Worm (Caenorhabditis elegans) whole organism, L2 larva: ENCODE results near the gene F08F8.6.

Experiments
- C34F6.9 ChIP-seq: fragments of 150-350 bp; optimal IDR thresholded peaks from 2 replicates; lab custom pipeline; 2014; ENCODE audit warnings: missing biosample characterization, missing genetic modification characterization
- F13H6.1 ChIP-seq: sonication (generic microtip); optimal IDR thresholded peaks from 2 replicates; lab custom pipeline; 2016; ENCODE audit warnings: missing genetic modification characterization, missing compliant biosample characterization
- Y55F3AM.14 ChIP-seq: fragments of 200-800 bp; sonication (Bioruptor generic); optimal IDR thresholded peaks from 2 replicates; lab custom pipeline; 2018; ENCODE audit warnings: mild to moderate bottlenecking, missing genetic modification characterization, missing compliant biosample characterization
- ZK546.5 ChIP-seq: sonication (generic microtip); optimal IDR thresholded peaks from 2 replicates; lab custom pipeline; 2017; ENCODE audit warnings: missing biosample characterization, missing genetic modification characterization
- alr-1 ChIP-seq: fragments of 150-350 bp; optimal IDR thresholded peaks from 2 replicates; lab custom pipeline; 2014; ENCODE audit warnings: missing biosample characterization, missing genetic modification characterization
- aly-2 ChIP-seq: fragments of 150-350 bp; optimal IDR thresholded peaks from 2 replicates; lab custom pipeline; 2014; ENCODE audit warnings: missing biosample characterization, missing genetic modification characterization
- ama-1 ChIP-seq: fragments of 150-350 bp; optimal IDR thresholded peaks from 2 replicates; lab custom pipeline; 2018; ENCODE audit warnings: inconsistent platforms
- ceh-82 ChIP-seq: fragments of 150-350 bp; optimal IDR thresholded peaks from 2 replicates; lab custom pipeline; 2014; ENCODE audit warnings: missing biosample characterization, missing genetic modification characterization
- crh-2 ChIP-seq: sonication (generic microtip); optimal IDR thresholded peaks from 2 replicates; lab custom pipeline; 2017; ENCODE audit warnings: missing biosample characterization, missing genetic modification characterization
- dmd-4 ChIP-seq: sonication (generic microtip); optimal IDR thresholded peaks from 2 replicates; lab custom pipeline; 2017; ENCODE audit warnings: missing biosample characterization, missing genetic modification characterization
- egl-27 ChIP-seq: sonication (generic microtip); optimal IDR thresholded peaks from 3 replicates; lab custom pipeline; 2017; ENCODE audit warnings: missing biosample characterization, missing genetic modification reagents, missing genetic modification characterization
- elt-1 ChIP-seq: fragments of 150-350 bp; optimal IDR thresholded peaks from 2 replicates; lab custom pipeline; 2014; ENCODE audit warnings: missing biosample characterization, missing genetic modification characterization
- elt-3 ChIP-seq: sonication (generic microtip); optimal IDR thresholded peaks from 2 replicates; lab custom pipeline; 2017; ENCODE audit warnings: missing biosample characterization, missing genetic modification characterization
- lin-13 ChIP-seq: fragments of 150-350 bp; optimal IDR thresholded peaks from 2 replicates; lab custom pipeline; 2014; ENCODE audit warnings: missing biosample characterization, missing genetic modification reagents, missing genetic modification characterization
- lsy-2 ChIP-seq, 2 experiments: fragments of 150-350 bp in 1 of 2; sonication (generic microtip) in 1 of 2; optimal IDR thresholded peaks; 2 replicates each; lab custom pipeline; 2014 to 2017; ENCODE audit warnings: missing biosample characterization in 2 of 2, missing genetic modification characterization in 2 of 2
- mab-5 ChIP-seq: fragments of 150-350 bp; optimal IDR thresholded peaks from 2 replicates; lab custom pipeline; 2014; ENCODE audit warnings: missing biosample characterization, missing genetic modification characterization
- mbf-1 ChIP-seq: sonication (generic microtip); optimal IDR thresholded peaks from 2 replicates; lab custom pipeline; 2017; ENCODE audit warnings: missing biosample characterization, missing genetic modification characterization
- mdl-1 ChIP-seq, 2 experiments: fragments of 150-350 bp in 1 of 2; sonication (generic microtip) in 1 of 2; optimal IDR thresholded peaks; 2 replicates each; lab custom pipeline; 2017; ENCODE audit warnings: missing biosample characterization in 2 of 2, missing genetic modification characterization in 2 of 2
- nhr-10 ChIP-seq: sonication (generic microtip); optimal IDR thresholded peaks from 2 replicates; lab custom pipeline; 2017; ENCODE audit warnings: missing biosample characterization, missing genetic modification characterization
- nhr-11 ChIP-seq: fragments of 150-350 bp; optimal IDR thresholded peaks from 2 replicates; lab custom pipeline; 2014; ENCODE audit warnings: missing biosample characterization, missing genetic modification characterization
- nhr-129 ChIP-seq: fragments of 150-350 bp; optimal IDR thresholded peaks from 2 replicates; lab custom pipeline; 2014; ENCODE audit warnings: missing biosample characterization, missing genetic modification characterization
- nhr-23 ChIP-seq: fragments of 150-350 bp; optimal IDR thresholded peaks from 2 replicates; lab custom pipeline; 2014; ENCODE audit warnings: missing biosample characterization, missing genetic modification reagents, missing genetic modification characterization
- nhr-25 ChIP-seq: fragments of 150-350 bp; sonication (generic microtip); optimal IDR thresholded peaks from 3 replicates; lab custom pipeline; 2014; ENCODE audit warnings: missing biosample characterization, missing genetic modification characterization
- nhr-77 ChIP-seq: fragments of 150-350 bp; optimal IDR thresholded peaks from 2 replicates; lab custom pipeline; 2014; ENCODE audit warnings: missing biosample characterization, missing genetic modification characterization
- peb-1 ChIP-seq: fragments of 150-350 bp; optimal IDR thresholded peaks from 2 replicates; lab custom pipeline; 2014; ENCODE audit warnings: missing biosample characterization, missing genetic modification characterization
- sem-4 ChIP-seq: fragments of 150-350 bp; optimal IDR thresholded peaks from 2 replicates; lab custom pipeline; 2014; ENCODE audit warnings: missing biosample characterization, missing genetic modification reagents, missing genetic modification characterization
- skn-1 ChIP-seq: sonication (generic microtip); optimal IDR thresholded peaks from 2 replicates; lab custom pipeline; 2017; ENCODE audit warnings: missing biosample characterization, missing genetic modification characterization
- sma-3 ChIP-seq: sonication (generic microtip); optimal IDR thresholded peaks from 2 replicates; lab custom pipeline; 2016; ENCODE audit warnings: missing genetic modification reagents, missing genetic modification characterization, missing compliant biosample characterization
- sma-9 ChIP-seq, 2 experiments: fragments of 150-350 bp in 1 of 2; sonication (generic microtip) in 1 of 2; optimal IDR thresholded peaks; 2 replicates each; lab custom pipeline; 2014 to 2016; ENCODE audit warnings: missing genetic modification characterization in 2 of 2, mild to moderate bottlenecking in 1 of 2, missing biosample characterization in 1 of 2, missing compliant biosample characterization in 1 of 2, missing genetic modification reagents in 1 of 2, moderate library complexity in 1 of 2
- snpc-4 ChIP-seq: fragments of 150-350 bp; optimal IDR thresholded peaks from 2 replicates; lab custom pipeline; 2014; ENCODE audit warnings: missing biosample characterization, missing genetic modification characterization
- unc-39 ChIP-seq: fragments of 150-350 bp; optimal IDR thresholded peaks from 2 replicates; lab custom pipeline; 2014; ENCODE audit warnings: missing biosample characterization, missing genetic modification characterization
- unc-55 ChIP-seq: fragments of 150-350 bp; sonication (generic microtip); optimal IDR thresholded peaks from 3 replicates; lab custom pipeline; 2014; ENCODE audit warnings: missing biosample characterization, missing genetic modification reagents, missing genetic modification characterization
- unc-62 ChIP-seq: fragments of 150-350 bp; optimal IDR thresholded peaks from 2 replicates; lab custom pipeline; 2014; ENCODE audit warnings: missing biosample characterization, missing genetic modification reagents, missing genetic modification characterization
- zag-1 ChIP-seq: fragments of 150-350 bp; optimal IDR thresholded peaks from 2 replicates; lab custom pipeline; 2014; ENCODE audit warnings: missing biosample characterization, missing genetic modification characterization
- ztf-11 ChIP-seq: sonication (generic microtip); optimal IDR thresholded peaks from 2 replicates; lab custom pipeline; 2017; ENCODE audit warnings: missing biosample characterization, missing genetic modification characterization

F08F8.6 gene

DNA sequence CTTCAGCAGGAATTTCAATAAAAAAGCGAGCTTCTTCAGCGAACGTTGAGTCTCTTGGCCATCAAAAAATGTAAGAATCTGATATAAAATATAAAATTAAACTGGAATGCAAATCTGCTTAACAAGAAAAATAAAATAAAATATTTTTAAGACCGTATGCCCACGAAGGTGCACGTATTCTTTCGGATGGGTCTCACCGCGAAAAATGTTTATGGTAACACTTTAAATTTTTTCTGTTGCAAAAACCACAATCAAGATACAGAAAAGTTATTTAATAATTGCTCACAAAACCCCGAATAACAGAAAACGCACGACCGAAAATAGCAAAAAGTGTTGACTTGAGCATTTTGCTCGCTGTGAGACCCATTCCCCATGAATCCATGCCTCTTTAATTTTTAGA, 4.4 kb upstream of the F08F8.6 start:
- no peak for TF ChIP-seq ztf-11
- no peak for TF ChIP-seq egl-27 (tag; lab: Kevin White, UChicago)
- no peak for TF ChIP-seq unc-62
- TF ChIP-seq sem-4 (tag; lab: Kevin White, UChicago): no peak
- TF ChIP-seq alr-1 (tag; lab: Kevin White, UChicago): no peak
- no peak for TF ChIP-seq lsy-2 (tag; optimal IDR thresholded peaks at IDR 0.05; lab: Kevin White, UChicago)
- TF ChIP-seq unc-39 (tag; lab: Kevin White, UChicago): no peak
- TF ChIP-seq nhr-129 (tag; lab: Kevin White, UChicago): no peak
- no peak for TF ChIP-seq dmd-4 (tag; lab: Kevin White, UChicago)
- TF ChIP-seq elt-3: no peak
- no peak for TF ChIP-seq nhr-23 (tag; lab: Kevin White, UChicago)
- no peak for TF ChIP-seq peb-1
- TF ChIP-seq ceh-82 (tag; lab: Kevin White, UChicago): no peak
- TF ChIP-seq mdl-1 (tag; optimal IDR thresholded peaks at IDR 0.05; lab: Kevin White, UChicago): no peak

DNA sequence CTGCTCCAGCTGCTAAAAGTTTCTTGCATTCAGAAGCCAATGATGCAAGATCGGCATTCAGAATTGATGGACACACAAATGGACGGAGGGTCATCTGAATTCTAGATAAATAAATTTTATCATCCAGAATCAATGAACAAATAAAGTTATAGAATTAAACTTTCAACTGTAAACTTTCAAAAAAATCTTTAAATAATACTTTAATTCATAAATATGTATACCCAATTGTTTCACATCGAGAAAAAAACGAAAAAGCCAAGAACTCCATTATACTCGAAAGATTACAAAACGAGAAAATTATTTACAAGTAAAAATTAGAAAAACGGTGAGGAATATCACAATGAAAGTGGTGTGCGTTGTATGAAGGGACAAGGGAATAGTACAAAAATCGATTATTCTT, 3.6 kb downstream of the F08F8.6 start, which contains the start of gene F08F8.7:
Gene F08F8.7 (minus strand): TSS at position 101 of the 400 bp plus-strand sequence.
- no peak for TF ChIP-seq Y55F3AM.14
- no peak for TF ChIP-seq sma-3 (GFP tag; lab: Kevin White, UChicago)
- no peak for TF ChIP-seq nhr-25
- TF ChIP-seq nhr-10 (tag; lab: Kevin White, UChicago): no peak
- no peak for TF ChIP-seq aly-2 (tag; lab: Kevin White, UChicago)
- no peak for TF ChIP-seq skn-1
- no peak for TF ChIP-seq zag-1 (tag; lab: Kevin White, UChicago)
- TF ChIP-seq nhr-11 (tag; lab: Kevin White, UChicago): no peak
- no peak for TF ChIP-seq peb-1
- no peak for TF ChIP-seq lsy-2 (tag; optimal IDR thresholded peaks at IDR 0.05; lab: Kevin White, UChicago)
- TF ChIP-seq C34F6.9 (tag; lab: Kevin White, UChicago): no peak

DNA sequence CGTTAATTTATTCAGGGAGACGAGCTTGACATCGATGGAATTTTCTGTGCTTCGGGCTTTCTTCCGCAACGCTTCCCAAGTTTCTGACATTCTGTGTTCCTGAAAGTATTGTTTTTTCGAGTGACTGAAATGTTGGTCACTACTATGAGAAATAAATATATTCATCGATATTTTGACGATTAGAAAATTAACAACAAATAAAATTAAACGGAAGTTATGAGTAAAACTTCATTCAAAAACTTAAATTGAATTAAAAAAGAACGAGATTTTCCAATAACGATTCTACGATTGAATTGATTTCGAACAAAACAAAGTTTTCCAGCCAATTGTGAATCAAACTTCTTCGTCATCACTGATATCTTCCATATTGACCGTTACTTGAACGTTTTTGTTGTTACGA, 5.6 kb downstream of the F08F8.6 start, which contains the start of gene gos-28:
Gene gos-28 (minus strand): TSS at position 101 of the 400 bp plus-strand sequence.
- TF ChIP-seq nhr-129 (tag; lab: Kevin White, UChicago): no peak
- TF ChIP-seq ama-1 (lab: Kevin White, UChicago): no peak
- TF ChIP-seq nhr-23 (tag; lab: Kevin White, UChicago): no peak
- no peak for TF ChIP-seq elt-1 (tag; lab: Kevin White, UChicago)
- no peak for TF ChIP-seq F13H6.1 (tag; lab: Kevin White, UChicago)
- TF ChIP-seq sem-4 (tag; lab: Kevin White, UChicago): no peak
- TF ChIP-seq ztf-11: no peak
- TF ChIP-seq mab-5 (tag; lab: Kevin White, UChicago): no peak
- TF ChIP-seq nhr-11 (tag; lab: Kevin White, UChicago): no peak
- no peak for TF ChIP-seq sma-3 (GFP tag; lab: Kevin White, UChicago)
- TF ChIP-seq sma-9 (GFP tag; optimal IDR thresholded peaks at IDR 0.05; lab: Kevin White, UChicago): no peak
- no peak for TF ChIP-seq sma-9 (tag; optimal IDR thresholded peaks at IDR 0.05; lab: Kevin White, UChicago)
- no peak for TF ChIP-seq unc-39 (tag; lab: Kevin White, UChicago)
- no peak for TF ChIP-seq lin-13 (GFP tag; lab: Kevin White, UChicago)
- no peak for TF ChIP-seq nhr-77 (tag; lab: Kevin White, UChicago)
- no peak for TF ChIP-seq ZK546.5 (tag; lab: Kevin White, UChicago)
- no peak for TF ChIP-seq Y55F3AM.14
- no peak for TF ChIP-seq skn-1
- no peak for TF ChIP-seq peb-1
- no peak for TF ChIP-seq aly-2 (tag; lab: Kevin White, UChicago)
- no peak for TF ChIP-seq unc-55
- TF ChIP-seq, all 48 proteins: peak for 0

DNA sequence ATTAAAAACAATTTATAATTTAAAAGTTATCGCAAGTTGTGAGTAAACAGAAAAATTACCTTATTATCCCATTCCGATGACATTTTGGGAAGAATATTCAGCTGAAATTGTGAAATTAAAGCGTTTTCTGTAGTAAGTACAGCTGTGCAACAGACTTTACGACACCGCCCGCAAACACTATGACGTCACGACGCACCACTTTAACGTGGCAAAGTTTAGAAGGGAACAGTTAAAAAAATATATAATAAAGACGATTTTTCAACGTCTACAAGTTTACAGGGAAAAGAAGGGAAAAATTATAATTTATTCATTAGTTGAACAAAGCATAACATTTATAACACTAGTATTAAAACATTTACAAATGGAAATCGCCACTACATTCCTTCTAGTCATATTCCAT, 10.4 kb downstream of the F08F8.6 start, which contains the start of gene F08F8.9:
Gene F08F8.9 (minus strand): TSS at position 101 of the 400 bp plus-strand sequence.
- TF ChIP-seq crh-2 (peak; percentile 8), dmd-4 (tag; lab: Kevin White, UChicago) (no peak), mbf-1 (tag; lab: Kevin White, UChicago) (no peak), unc-55 (no peak), F13H6.1 (tag; lab: Kevin White, UChicago) (no peak), snpc-4 (tag; lab: Kevin White, UChicago) (no peak)

DNA sequence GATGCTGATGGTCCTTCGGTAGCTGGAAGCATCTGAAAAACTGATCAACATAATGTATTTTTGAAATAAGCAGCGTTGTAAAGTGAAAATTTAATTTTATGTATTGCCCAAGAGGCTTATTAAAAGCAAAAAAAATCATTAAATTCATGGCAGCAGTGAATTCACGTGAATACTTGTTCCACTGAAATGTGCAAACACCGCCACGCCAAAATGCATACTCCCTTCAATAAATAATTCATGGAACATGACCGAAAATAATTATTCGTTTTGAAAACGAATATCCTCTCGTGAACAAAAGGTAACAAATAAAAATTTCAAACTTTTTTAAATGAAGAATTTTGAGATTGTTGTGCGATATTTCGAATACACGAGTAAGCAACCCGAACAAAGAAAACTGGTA, 13.9 kb downstream of the F08F8.6 start, which contains the start of gene F08F8.10:
Gene F08F8.10 (minus strand): TSS at position 38 of the 400 bp plus-strand sequence.
- TF ChIP-seq elt-1 (tag; lab: Kevin White, UChicago) (no peak), crh-2 (peak; percentile 44), nhr-25 (peak; percentile 38), unc-55 (peak; percentile 57), F13H6.1 (tag; lab: Kevin White, UChicago) (peak; percentile 0), nhr-23 (tag; lab: Kevin White, UChicago) (no peak), skn-1 (no peak), nhr-129 (tag; lab: Kevin White, UChicago) (peak; percentile 45), C34F6.9 (tag; lab: Kevin White, UChicago) (peak; percentile 83), unc-39 (tag; lab: Kevin White, UChicago) (no peak), lsy-2 (tag; optimal IDR thresholded peaks at IDR 0.05; lab: Kevin White, UChicago) (peak in 1 of 2 experiments; percentile 62), sma-9 (GFP tag; optimal IDR thresholded peaks at IDR 0.05; lab: Kevin White, UChicago) (peak; percentile 46), sma-9 (tag; optimal IDR thresholded peaks at IDR 0.05; lab: Kevin White, UChicago) (no peak)
